Fruit fly (Drosophila melanogaster) whole organism, embryonic: ENCODE measurements around the gene Ide.

Source experiments
- CG10147 ChIP-seq: fragments of 200-800 bp; sonication (Bioruptor generic); optimal IDR thresholded peaks from 2 replicates; lab custom pipeline; 2019; ENCODE audit warnings: missing biosample characterization, mild to moderate bottlenecking, missing genetic modification characterization, moderate library complexity
- CG10959 ChIP-seq: fragments of 200-800 bp; sonication (Bioruptor generic); IDR thresholded peaks from 2 replicates; pipeline ENCODE4 v1.3.6; 2022; ENCODE audit warnings: missing biosample characterization, missing genetic modification characterization
- CG12219 ChIP-seq: fragments of 200-800 bp; sonication (Bioruptor generic); optimal IDR thresholded peaks from 3 replicates; lab custom pipeline; 2018; ENCODE audit warnings: missing biosample characterization, mild to moderate bottlenecking, missing genetic modification characterization
- CG12391 ChIP-seq: fragments of 200-800 bp; sonication (Bioruptor generic); optimal IDR thresholded peaks from 3 replicates; lab custom pipeline; 2018; ENCODE audit warnings: missing biosample characterization, mild to moderate bottlenecking, missing genetic modification characterization, moderate library complexity
- CG14965 ChIP-seq: fragments of 200-800 bp; sonication (Bioruptor generic); optimal IDR thresholded peaks from 2 replicates; lab custom pipeline; 2016; ENCODE audit warnings: missing biosample characterization, missing genetic modification characterization, borderline replicate concordance
- CG17328 ChIP-seq: fragments of 200-800 bp; sonication (Bioruptor generic); IDR thresholded peaks from 2 replicates; pipeline ENCODE4 v1.3.6; 2022; ENCODE audit warnings: missing biosample characterization, missing genetic modification characterization
- CG17568 ChIP-seq: fragments of 200-800 bp; sonication (Bioruptor generic); optimal IDR thresholded peaks from 2 replicates; lab custom pipeline; 2018; ENCODE audit warnings: missing biosample characterization, mild to moderate bottlenecking, missing genetic modification characterization, moderate library complexity
- CG18619 ChIP-seq: fragments of 200-800 bp; sonication (Bioruptor generic); optimal IDR thresholded peaks from 3 replicates; lab custom pipeline; 2017; ENCODE audit warnings: missing biosample characterization, mild to moderate bottlenecking, missing genetic modification characterization
- CG31441 ChIP-seq: fragments of 200-800 bp; sonication (Bioruptor generic); IDR thresholded peaks from 2 replicates; pipeline ENCODE4 v1.3.6; 2022; ENCODE audit warnings: missing biosample characterization, missing genetic modification characterization
- CG32532 ChIP-seq: fragments of 200-800 bp; sonication (Bioruptor generic); IDR thresholded peaks from 2 replicates; pipeline ENCODE4 v1.3.6; 2022; ENCODE audit warnings: missing biosample characterization, missing genetic modification characterization
- CG3995 ChIP-seq: fragments of 200-800 bp; sonication (Bioruptor generic); optimal IDR thresholded peaks from 3 replicates; lab custom pipeline; 2016; ENCODE audit warnings: missing biosample characterization, missing genetic modification characterization
- CG42726 ChIP-seq: fragments of 200-800 bp; sonication (Bioruptor generic); IDR thresholded peaks from 2 replicates; pipeline ENCODE4 v1.3.6; 2022; ENCODE audit warnings: missing biosample characterization, missing genetic modification characterization; ENCODE audit not compliant: partially characterized antibody
- CG4820 ChIP-seq: fragments of 200-800 bp; sonication (Bioruptor generic); optimal IDR thresholded peaks from 3 replicates; lab custom pipeline; 2016; ENCODE audit warnings: missing biosample characterization, missing genetic modification characterization
- CG6254 ChIP-seq: fragments of 200-800 bp; sonication (Bioruptor generic); optimal IDR thresholded peaks from 3 replicates; lab custom pipeline; 2017; ENCODE audit warnings: mild to moderate bottlenecking, missing biosample characterization, missing genetic modification reagents, missing genetic modification characterization
- CG7271 ChIP-seq: fragments of 200-800 bp; sonication (Bioruptor generic); optimal IDR thresholded peaks from 2 replicates; lab custom pipeline; 2018; ENCODE audit warnings: missing biosample characterization, mild to moderate bottlenecking, missing genetic modification characterization, moderate library complexity
- CG7372 ChIP-seq: fragments of 200-800 bp; sonication (Bioruptor generic); IDR thresholded peaks from 2 replicates; pipeline ENCODE4 v1.3.6; 2022; ENCODE audit warnings: missing biosample characterization, missing genetic modification characterization
- CG7928 ChIP-seq: fragments of 200-800 bp; sonication (Bioruptor generic); optimal IDR thresholded peaks from 2 replicates; lab custom pipeline; 2017; ENCODE audit warnings: missing biosample characterization, mild to moderate bottlenecking, missing genetic modification characterization
- CG8089 ChIP-seq: fragments of 200-800 bp; sonication (Bioruptor generic); optimal IDR thresholded peaks from 3 replicates; lab custom pipeline; 2016; ENCODE audit warnings: missing biosample characterization, missing genetic modification characterization
- Camta ChIP-seq: fragments of 200-800 bp; sonication (Bioruptor generic); optimal IDR thresholded peaks from 2 replicates; lab custom pipeline; 2016; ENCODE audit warnings: missing biosample characterization, missing genetic modification characterization
- D19A ChIP-seq: fragments of 200-800 bp; optimal IDR thresholded peaks from 3 replicates; lab custom pipeline; 2019; ENCODE audit warnings: missing biosample characterization, mild to moderate bottlenecking, missing genetic modification characterization, moderate library complexity
- Doc3 ChIP-seq: fragments of 200-800 bp; sonication (Bioruptor generic); IDR thresholded peaks from 3 replicates; pipeline ENCODE4 v1.3.6; 2022; ENCODE audit warnings: missing biosample characterization, missing genetic modification characterization; ENCODE audit not compliant: partially characterized antibody
- Drgx ChIP-seq: fragments of 200-800 bp; sonication (Bioruptor generic); IDR thresholded peaks from 2 replicates; pipeline ENCODE4 v1.3.6; 2022; ENCODE audit warnings: missing biosample characterization, missing genetic modification characterization
- E2f2 ChIP-seq: fragments of 200-800 bp; sonication (Bioruptor generic); IDR thresholded peaks from 2 replicates; pipeline ENCODE4 v1.3.6; 2022; ENCODE audit warnings: missing biosample characterization, missing genetic modification characterization
- Fer2 ChIP-seq: fragments of 200-800 bp; sonication (Bioruptor generic); optimal IDR thresholded peaks from 2 replicates; lab custom pipeline; 2018; ENCODE audit warnings: missing biosample characterization, mild to moderate bottlenecking, missing genetic modification characterization, moderate library complexity
- HLH4C ChIP-seq: fragments of 200-800 bp; sonication (Bioruptor generic); IDR thresholded peaks from 3 replicates; pipeline ENCODE4 v1.3.6; 2022; ENCODE audit warnings: missing biosample characterization, missing genetic modification characterization; ENCODE audit not compliant: partially characterized antibody
- Hand ChIP-seq: fragments of 200-800 bp; sonication (Bioruptor generic); optimal IDR thresholded peaks from 2 replicates; lab custom pipeline; 2017; ENCODE audit warnings: mild to moderate bottlenecking, missing biosample characterization, missing genetic modification reagents, missing genetic modification characterization
- Kr ChIP-seq: fragments of 200-800 bp; sonication (Bioruptor generic); optimal IDR thresholded peaks from 2 replicates; lab custom pipeline; 2017; ENCODE audit warnings: missing biosample characterization, mild to moderate bottlenecking, missing genetic modification characterization
- NK7.1 ChIP-seq: fragments of 200-800 bp; sonication (Bioruptor generic); optimal IDR thresholded peaks from 3 replicates; lab custom pipeline; 2016; ENCODE audit warnings: missing biosample characterization, missing genetic modification characterization
- YL-1 ChIP-seq: fragments of 200-800 bp; sonication (Bioruptor generic); optimal IDR thresholded peaks from 3 replicates; lab custom pipeline; 2017; ENCODE audit warnings: missing biosample characterization, mild to moderate bottlenecking, missing genetic modification characterization
- ab ChIP-seq: fragments of 200-800 bp; sonication (Bioruptor generic); optimal IDR thresholded peaks from 2 replicates; lab custom pipeline; 2016; ENCODE audit warnings: missing biosample characterization, missing genetic modification characterization
- ase ChIP-seq: fragments of 200-800 bp; sonication (Bioruptor generic); IDR thresholded peaks from 3 replicates; pipeline ENCODE4 v1.3.6; 2022; ENCODE audit warnings: missing biosample characterization, missing genetic modification characterization
- cato ChIP-seq: fragments of 200-800 bp; sonication (Bioruptor generic); optimal IDR thresholded peaks from 2 replicates; lab custom pipeline; 2016; ENCODE audit warnings: missing biosample characterization, missing genetic modification characterization, borderline replicate concordance
- corto ChIP-seq: fragments of 200-800 bp; sonication (Bioruptor generic); optimal IDR thresholded peaks from 2 replicates; lab custom pipeline; 2016; ENCODE audit warnings: missing biosample characterization, mild to moderate bottlenecking, missing genetic modification characterization, moderate library complexity
- crc ChIP-seq: fragments of 200-800 bp; sonication (Bioruptor generic); optimal IDR thresholded peaks from 2 replicates; lab custom pipeline; 2016; ENCODE audit warnings: missing biosample characterization, missing genetic modification characterization
- dpn ChIP-seq, 2 experiments: fragments of 200-800 bp; sonication (Bioruptor generic); optimal IDR thresholded peaks; 3 replicates each; lab custom pipeline; 2016; ENCODE audit warnings: missing biosample characterization in 2 of 2, missing genetic modification characterization in 2 of 2
- dysf ChIP-seq: fragments of 200-800 bp; sonication (Bioruptor generic); IDR thresholded peaks from 3 replicates; pipeline ENCODE4 v1.3.6; 2022; ENCODE audit warnings: missing biosample characterization, missing genetic modification characterization
- ems ChIP-seq: fragments of 200-800 bp; sonication (Bioruptor generic); optimal IDR thresholded peaks from 3 replicates; lab custom pipeline; 2016; ENCODE audit warnings: missing biosample characterization, missing genetic modification characterization
- en ChIP-seq: fragments of 200-800 bp; sonication (Bioruptor generic); optimal IDR thresholded peaks from 2 replicates; lab custom pipeline; 2016; ENCODE audit warnings: missing biosample characterization, missing genetic modification characterization
- fd102C ChIP-seq: fragments of 200-800 bp; sonication (Bioruptor generic); optimal IDR thresholded peaks from 2 replicates; lab custom pipeline; 2018; ENCODE audit warnings: missing biosample characterization, mild to moderate bottlenecking, missing genetic modification characterization, moderate library complexity
- gt ChIP-seq: fragments of 200-800 bp; sonication (Bioruptor generic); IDR thresholded peaks from 2 replicates; pipeline ENCODE4 v1.3.6; 2022; ENCODE audit warnings: missing biosample characterization, missing genetic modification characterization
- her ChIP-seq: fragments of 200-800 bp; sonication (Bioruptor generic); optimal IDR thresholded peaks from 2 replicates; lab custom pipeline; 2016; ENCODE audit warnings: missing biosample characterization, missing genetic modification characterization
- kah ChIP-seq: fragments of 200-800 bp; sonication (Bioruptor generic); optimal IDR thresholded peaks from 2 replicates; lab custom pipeline; 2018; ENCODE audit warnings: missing biosample characterization, mild to moderate bottlenecking, missing genetic modification characterization
- kay ChIP-seq: fragments of 200-800 bp; sonication (Bioruptor generic); optimal IDR thresholded peaks from 2 replicates; lab custom pipeline; 2016; ENCODE audit warnings: missing biosample characterization, missing genetic modification characterization
- scrt ChIP-seq: fragments of 200-800 bp; sonication (Bioruptor generic); optimal IDR thresholded peaks from 2 replicates; lab custom pipeline; 2018; ENCODE audit warnings: missing biosample characterization, mild to moderate bottlenecking, missing genetic modification characterization, moderate library complexity
- sd ChIP-seq: fragments of 200-800 bp; sonication (Bioruptor generic); optimal IDR thresholded peaks from 3 replicates; lab custom pipeline; 2018; ENCODE audit warnings: missing biosample characterization, mild to moderate bottlenecking, missing genetic modification characterization, moderate library complexity
- sens-2 ChIP-seq: fragments of 200-800 bp; sonication (Bioruptor generic); IDR thresholded peaks from 2 replicates; pipeline ENCODE4 v1.3.6; 2022; ENCODE audit warnings: missing biosample characterization, missing genetic modification characterization
- sima ChIP-seq: fragments of 200-800 bp; sonication (Bioruptor generic); optimal IDR thresholded peaks from 2 replicates; lab custom pipeline; 2016; ENCODE audit warnings: missing biosample characterization, missing genetic modification characterization
- tll ChIP-seq, 2 experiments: fragments of 200-800 bp in 1 of 2; fragments of >200 bp in 1 of 2; sonication (Bioruptor generic) in 1 of 2; optimal IDR thresholded peaks; 2 replicates each; lab custom pipeline; 2017 to 2019; ENCODE audit warnings: missing biosample characterization in 2 of 2, missing genetic modification characterization in 2 of 2, mild to moderate bottlenecking in 1 of 2, moderate library complexity in 1 of 2
- trem ChIP-seq: fragments of 200-800 bp; optimal IDR thresholded peaks from 3 replicates; lab custom pipeline; 2019; ENCODE audit warnings: missing biosample characterization, mild to moderate bottlenecking, missing genetic modification characterization, moderate library complexity
- unc-4 ChIP-seq: fragments of 200-800 bp; sonication (Bioruptor generic); IDR thresholded peaks from 2 replicates; pipeline ENCODE4 v1.3.6; 2022; ENCODE audit warnings: missing biosample characterization, missing genetic modification characterization; ENCODE audit not compliant: partially characterized antibody
- wdn ChIP-seq: fragments of 200-800 bp; sonication (Bioruptor generic); IDR thresholded peaks from 2 replicates; pipeline ENCODE4 v1.3.6; 2022; ENCODE audit warnings: missing biosample characterization, missing genetic modification characterization

Gene Ide

DNA sequence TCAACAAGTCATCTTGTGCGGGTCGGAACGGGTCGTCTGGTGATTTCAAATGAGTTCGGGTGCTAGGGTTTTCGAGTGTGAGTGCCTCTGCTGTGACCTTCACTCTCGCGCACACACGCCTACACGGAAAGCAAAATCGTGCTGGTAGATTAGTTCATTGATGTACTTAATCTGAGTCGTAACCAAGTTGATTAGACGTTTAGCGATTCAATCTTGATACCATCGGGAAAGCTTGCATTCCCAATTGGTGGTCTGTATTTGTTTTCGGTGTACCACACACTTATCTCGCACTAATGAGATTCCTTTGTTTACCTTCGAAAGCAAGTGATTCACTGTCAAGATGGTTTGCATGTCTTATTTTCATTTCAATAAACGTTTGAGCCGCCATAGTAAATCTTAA lies 13.3 kb upstream of the Ide start (continued):
- TF ChIP-seq ems (GFP tag; lab: Kevin White, UChicago) (peak; percentile 46), en (GFP tag; lab: Kevin White, UChicago) (no peak), scrt (GFP tag; lab: Kevin White, UChicago) (no peak), trem (tag; lab: Kevin White, UChicago) (no peak), HLH4C (GFP tag; lab: Robert Waterston, UW) (no peak), sima (GFP tag; lab: Kevin White, UChicago) (no peak), YL-1 (GFP tag; lab: Kevin White, UChicago) (no peak), unc-4 (no peak), ase (GFP tag; lab: Robert Waterston, UW) (no peak), Doc3 (no peak), CG14965 (GFP tag; lab: Kevin White, UChicago) (no peak), corto (GFP tag; lab: Kevin White, UChicago) (no peak), CG17568 (GFP tag; lab: Kevin White, UChicago) (no peak), CG12219 (GFP tag; lab: Kevin White, UChicago) (peak; percentile 34), NK7.1 (GFP tag; lab: Kevin White, UChicago) (no peak), CG3995 (GFP tag; lab: Kevin White, UChicago) (no peak), CG7271 (tag; lab: Kevin White, UChicago) (no peak), kay (peak; percentile 38), CG18619 (GFP tag; lab: Kevin White, UChicago) (no peak), sens-2 (GFP tag; lab: Robert Waterston, UW) (no peak), tll (GFP tag; optimal IDR thresholded peaks at IDR 0.05; lab: Kevin White, UChicago) (no peak), CG42726 (no peak), CG7928 (GFP tag; lab: Kevin White, UChicago) (no peak), dpn (GFP tag; optimal IDR thresholded peaks at IDR 0.05; lab: Kevin White, UChicago) (peak; percentile 20 to 60), D19A (tag; lab: Kevin White, UChicago) (no peak), CG4820 (GFP tag; lab: Kevin White, UChicago) (no peak), CG10147 (GFP tag; lab: Kevin White, UChicago) (no peak), Fer2 (tag; lab: Kevin White, UChicago) (no peak), wdn (GFP tag; lab: Robert Waterston, UW) (peak; percentile 54; the same call in 1 of the 2 replicates), CG32532 (peak; percentile 55; the same call in 1 of the 2 replicates), crc (no peak), cato (no peak), her (GFP tag; lab: Kevin White, UChicago) (peak; percentile 57), CG7372 (GFP tag; lab: Robert Waterston, UW) (no peak), ab (GFP tag; lab: Kevin White, UChicago) (no peak), CG10959 (GFP tag; lab: Robert Waterston, UW) (no peak), CG8089 (GFP tag; lab: Kevin White, UChicago) (no peak), dysf (GFP tag; lab: Robert Waterston, UW) (peak; percentile 73), CG12391 (peak; percentile 20), Camta (GFP tag; lab: Kevin White, UChicago) (no peak), E2f2 (GFP tag; lab: Robert Waterston, UW) (peak; percentile 22; the same call in 1 of the 2 replicates), CG6254 (GFP tag; lab: Kevin White, UChicago) (no peak), CG17328 (peak; percentile 39; the same call in 1 of the 2 replicates), CG31441 (GFP tag; lab: Robert Waterston, UW) (peak; percentile 27; the same call in 1 of the 2 replicates), Hand (GFP tag; lab: Kevin White, UChicago) (no peak), Kr (no peak), fd102C (no peak), kah (GFP tag; lab: Kevin White, UChicago) (no peak), gt (no peak), sd (peak; percentile 72), Drgx (GFP tag; lab: Robert Waterston, UW) (no peak; the same call in 1 of the 2 replicates)
